Worm (Caenorhabditis elegans): Measurements from ENCODE around the gene str-252.

The str-252 gene

DNA sequence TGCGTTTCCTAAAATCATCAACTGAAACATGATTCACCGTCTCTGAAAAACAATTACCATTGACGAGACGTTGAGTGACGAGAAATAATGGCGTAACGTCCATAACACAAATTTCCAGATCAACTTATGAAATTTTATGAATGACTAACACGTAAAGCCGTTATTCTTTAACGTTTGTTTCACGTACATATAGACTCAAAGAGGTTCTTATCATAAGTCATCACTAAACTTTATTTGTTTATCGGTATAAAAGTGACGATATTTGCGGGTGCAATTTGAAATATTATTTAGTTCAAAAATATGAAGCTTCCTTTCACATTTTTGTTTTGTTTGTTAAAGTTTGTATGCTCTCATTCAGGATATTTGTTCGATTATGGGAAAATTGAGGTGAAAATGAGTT is 17.1 kb upstream of the str-252 start, which contains the start of gene oac-3:
Gene oac-3 (plus strand): TSS at position 301 of the 400 bp plus-strand sequence.
- TF ChIP-seq ceh-83 (GFP tag; optimal IDR thresholded peaks at IDR 0.05): no peak
- TF ChIP-seq blmp-1 (tag; optimal IDR thresholded peaks at IDR 0.05): no peak
- no peak for TF ChIP-seq sem-2 (GFP tag; optimal IDR thresholded peaks at IDR 0.05)
- TF ChIP-seq cnd-1 (tag; optimal IDR thresholded peaks at IDR 0.05): no peak
- TF ChIP-seq nhr-2 (tag; optimal IDR thresholded peaks at IDR 0.05): no peak
- no peak for TF ChIP-seq ceh-39 (tag; optimal IDR thresholded peaks at IDR 0.05)
- TF ChIP-seq snpc-4 (tag; optimal IDR thresholded peaks at IDR 0.05): no peak
- TF ChIP-seq elt-1 (tag; optimal IDR thresholded peaks at IDR 0.05; ENCODE audit: borderline replicate concordance, insufficient read depth): no peak
- no peak for TF ChIP-seq unc-39 (tag; optimal IDR thresholded peaks at IDR 0.05)
- TF ChIP-seq mep-1 (tag; optimal IDR thresholded peaks at IDR 0.05): no peak

- TF ChIP-seq lin-32 (GFP tag; optimal IDR thresholded peaks at IDR 0.05) (no peak), nhr-2 (tag; optimal IDR thresholded peaks at IDR 0.05) (no peak), bed-3 (GFP tag; optimal IDR thresholded peaks at IDR 0.05) (no peak), pha-4 (tag; optimal IDR thresholded peaks at IDR 0.05) (no peak), nhr-28 (tag; optimal IDR thresholded peaks at IDR 0.05) (no peak), ceh-39 (tag; optimal IDR thresholded peaks at IDR 0.05) (no peak), drap-1 (GFP tag; optimal IDR thresholded peaks at IDR 0.05) (no peak), M03D4.4 (tag; optimal IDR thresholded peaks at IDR 0.05) (no peak), ham-2 (GFP tag; optimal IDR thresholded peaks at IDR 0.05) (no peak), nhr-76 (tag; optimal IDR thresholded peaks at IDR 0.05) (no peak), mab-5 (tag; optimal IDR thresholded peaks at IDR 0.05) (no peak), unc-39 (tag; optimal IDR thresholded peaks at IDR 0.05) (no peak), sptf-1 (tag; optimal IDR thresholded peaks at IDR 0.05) (no peak), zip-8 (tag; optimal IDR thresholded peaks at IDR 0.05) (no peak), unc-62 (GFP tag; optimal IDR thresholded peaks at IDR 0.05) (no peak), nhr-12 (tag; optimal IDR thresholded peaks at IDR 0.05) (no peak), lin-13 (tag; optimal IDR thresholded peaks at IDR 0.05) (no peak), ceh-83 (GFP tag; optimal IDR thresholded peaks at IDR 0.05) (no peak), snpc-4 (tag; optimal IDR thresholded peaks at IDR 0.05) (no peak)
These were observed 13.8 kb upstream of the str-252 start, which contains the start of gene C06B3.1 for ce11 chrV:13902495-13902894. Gene C06B3.1 (plus strand): TSS chrV:13902795.

DNA sequence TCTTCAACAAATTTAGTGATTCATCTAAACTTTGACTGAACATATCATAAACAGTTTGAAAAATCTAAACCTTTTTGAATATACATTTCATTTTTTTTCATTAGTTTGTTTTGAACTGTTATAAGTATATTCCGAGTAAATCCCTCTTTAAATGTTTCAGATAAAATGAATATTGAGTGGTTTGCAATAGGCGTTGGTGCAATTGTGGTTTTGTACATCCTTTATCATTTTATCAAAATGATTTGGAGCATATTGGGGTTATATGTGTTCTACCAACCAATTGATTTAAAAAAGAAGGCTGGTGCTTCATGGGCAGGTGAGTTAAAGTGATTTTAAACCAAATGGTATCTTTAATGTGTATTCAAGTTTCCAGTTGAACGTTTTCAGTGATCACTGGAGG is 11.8 kb upstream of the str-252 start, which contains the start of gene stdh-3:
Gene stdh-3 (plus strand): TSS at position 166 of the 400 bp plus-strand sequence.
- TF ChIP-seq mab-5 (tag; optimal IDR thresholded peaks at IDR 0.05) (no peak), elt-1 (tag; optimal IDR thresholded peaks at IDR 0.05; ENCODE audit: borderline replicate concordance, insufficient read depth) (no peak), snpc-4 (tag; optimal IDR thresholded peaks at IDR 0.05) (no peak), ces-1 (GFP tag; optimal IDR thresholded peaks at IDR 0.05) (no peak), zip-8 (tag; optimal IDR thresholded peaks at IDR 0.05) (no peak), blmp-1 (tag; optimal IDR thresholded peaks at IDR 0.05) (no peak), ztf-11 (tag; optimal IDR thresholded peaks at IDR 0.05) (no peak)

DNA sequence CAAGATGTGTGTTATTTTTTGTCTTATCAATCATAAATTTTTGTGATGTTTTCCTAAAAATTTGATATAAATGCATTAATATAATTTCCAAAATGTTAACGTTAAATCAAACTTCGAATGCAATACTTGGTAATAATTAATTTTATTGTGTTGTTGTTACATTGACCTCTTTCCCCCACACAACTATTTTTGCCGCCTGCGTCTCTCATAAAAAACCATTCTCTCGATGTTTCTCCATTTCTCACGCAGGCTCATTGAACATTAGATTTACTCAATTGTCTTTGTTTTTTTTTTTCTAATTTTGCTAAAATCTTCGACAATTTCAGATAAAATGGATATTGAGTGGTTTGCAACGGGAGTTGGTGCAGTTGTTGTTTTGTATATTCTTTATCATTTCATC is 10.1 kb upstream of the str-252 start, which contains the start of gene stdh-1:
Gene stdh-1 (plus strand): TSS at position 327 of the 400 bp plus-strand sequence.
- TF ChIP-seq snpc-4 (tag; optimal IDR thresholded peaks at IDR 0.05) (no peak), unc-39 (tag; optimal IDR thresholded peaks at IDR 0.05) (no peak), ces-1 (GFP tag; optimal IDR thresholded peaks at IDR 0.05) (peak; percentile 79)

- no peak for TF ChIP-seq drap-1 (GFP tag; optimal IDR thresholded peaks at IDR 0.05)
- TF ChIP-seq unc-120 (tag; optimal IDR thresholded peaks at IDR 0.05; ENCODE audit: poor library complexity, severe bottlenecking): no peak
- no peak for TF ChIP-seq lsy-2 (tag; optimal IDR thresholded peaks at IDR 0.05)
- no peak for TF ChIP-seq bed-3 (GFP tag; optimal IDR thresholded peaks at IDR 0.05)
- TF ChIP-seq ham-2 (GFP tag; optimal IDR thresholded peaks at IDR 0.05): no peak
- TF ChIP-seq lin-13 (tag; optimal IDR thresholded peaks at IDR 0.05): no peak
- TF ChIP-seq mep-1 (tag; optimal IDR thresholded peaks at IDR 0.05): no peak
- no peak for TF ChIP-seq elt-3 (tag; optimal IDR thresholded peaks at IDR 0.05)
- no peak for TF ChIP-seq snpc-4 (tag; optimal IDR thresholded peaks at IDR 0.05)
- no peak for TF ChIP-seq tbx-8 (GFP tag; optimal IDR thresholded peaks at IDR 0.05)
- no peak for TF ChIP-seq nhr-237 (tag; optimal IDR thresholded peaks at IDR 0.05)
- no peak for TF ChIP-seq zip-8 (tag; optimal IDR thresholded peaks at IDR 0.05)
- no peak for TF ChIP-seq cnd-1 (tag; optimal IDR thresholded peaks at IDR 0.05)
- TF ChIP-seq elt-1 (tag; optimal IDR thresholded peaks at IDR 0.05; ENCODE audit: borderline replicate concordance, insufficient read depth): no peak
- TF ChIP-seq sem-2 (GFP tag; optimal IDR thresholded peaks at IDR 0.05): no peak
- no peak for TF ChIP-seq lin-32 (GFP tag; optimal IDR thresholded peaks at IDR 0.05)
These were observed 8.7 kb upstream of the str-252 start for ce11 chrV:13907557-13908104.
